Fruit fly (Drosophila melanogaster) whole organism, embryonic: ENCODE results near the gene CG7601.
A peak's percentile ranks its signal among the peaks of the same experiment; 100 is the strongest.

ENCODE experiments used
- ATbp ChIP-seq: fragments of 200-800 bp; sonication (Bioruptor generic); optimal IDR thresholded peaks from 2 replicates; lab custom pipeline; 2017; ENCODE audit warnings: missing biosample characterization, mild to moderate bottlenecking, missing genetic modification characterization, missing genetic modification reagents
- Atf6 ChIP-seq: fragments of 200-800 bp; sonication (Bioruptor generic); IDR thresholded peaks from 2 replicates; pipeline ENCODE4 v1.3.6; 2022; ENCODE audit warnings: missing biosample characterization, missing genetic modification characterization
- BEAF-32 ChIP-seq: fragments of 200-800 bp; sonication (Bioruptor generic); optimal IDR thresholded peaks from 3 replicates; lab custom pipeline; 2017; ENCODE audit warnings: missing biosample characterization, missing genetic modification characterization, mild to moderate bottlenecking, moderate library complexity, missing genetic modification reagents
- Blimp-1 ChIP-seq: fragments of 200-800 bp; sonication (Bioruptor generic); optimal IDR thresholded peaks from 3 replicates; lab custom pipeline; 2018; ENCODE audit warnings: missing biosample characterization, missing genetic modification characterization, mild to moderate bottlenecking, moderate library complexity, missing genetic modification reagents
- CG10321 ChIP-seq: fragments of 200-800 bp; sonication (Bioruptor generic); IDR thresholded peaks from 2 replicates; pipeline ENCODE4 v1.3.6; 2022; ENCODE audit warnings: missing biosample characterization, missing genetic modification characterization
- CG11093 ChIP-seq: fragments of 200-800 bp; sonication (Bioruptor generic); IDR thresholded peaks from 3 replicates; pipeline ENCODE4 v1.3.6; 2022; ENCODE audit warnings: missing biosample characterization, missing genetic modification characterization
- CG12071 ChIP-seq: fragments of 200-800 bp; sonication (Bioruptor generic); optimal IDR thresholded peaks from 3 replicates; lab custom pipeline; 2018; ENCODE audit warnings: missing biosample characterization, mild to moderate bottlenecking, missing genetic modification characterization
- CG12155 ChIP-seq: fragments of 200-800 bp; sonication (Bioruptor generic); optimal IDR thresholded peaks from 3 replicates; lab custom pipeline; 2016; ENCODE audit warnings: missing biosample characterization, missing genetic modification characterization
- CG12659 ChIP-seq: fragments of 200-800 bp; sonication (Bioruptor generic); optimal IDR thresholded peaks from 3 replicates; lab custom pipeline; 2017; ENCODE audit warnings: mild to moderate bottlenecking, missing biosample characterization, missing genetic modification reagents, missing genetic modification characterization
- CG1529 ChIP-seq: fragments of 200-800 bp; sonication (Bioruptor generic); optimal IDR thresholded peaks from 3 replicates; lab custom pipeline; 2018; ENCODE audit warnings: missing biosample characterization, missing genetic modification characterization
- CG1647 ChIP-seq: fragments of 200-800 bp; sonication (Bioruptor generic); optimal IDR thresholded peaks from 3 replicates; lab custom pipeline; 2016; ENCODE audit warnings: missing biosample characterization, missing genetic modification characterization
- CG17385 ChIP-seq: fragments of 200-800 bp; sonication (Bioruptor generic); optimal IDR thresholded peaks from 3 replicates; lab custom pipeline; 2018; ENCODE audit warnings: missing biosample characterization, mild to moderate bottlenecking, missing genetic modification characterization
- CG31441 ChIP-seq: fragments of 200-800 bp; sonication (Bioruptor generic); IDR thresholded peaks from 2 replicates; pipeline ENCODE4 v1.3.6; 2022; ENCODE audit warnings: missing biosample characterization, missing genetic modification characterization
- CG32767 ChIP-seq: fragments of 200-800 bp; sonication (Bioruptor generic); IDR thresholded peaks from 2 replicates; pipeline ENCODE4 v1.3.6; 2022; ENCODE audit warnings: missing biosample characterization, missing genetic modification characterization
- CG3726 ChIP-seq: fragments of 200-800 bp; sonication (Bioruptor generic); IDR thresholded peaks from 3 replicates; pipeline ENCODE4, ENCODE4 v1.3.6; 2022; ENCODE audit warnings: missing biosample characterization, missing genetic modification characterization
- CG3838 ChIP-seq: fragments of 200-800 bp; sonication (Bioruptor generic); optimal IDR thresholded peaks from 3 replicates; lab custom pipeline; 2016; ENCODE audit warnings: missing biosample characterization, missing genetic modification characterization
- CG4424 ChIP-seq: fragments of 200-800 bp; sonication (Bioruptor generic); optimal IDR thresholded peaks from 3 replicates; lab custom pipeline; 2016; ENCODE audit warnings: missing biosample characterization, missing genetic modification characterization
- CG4820 ChIP-seq: fragments of 200-800 bp; sonication (Bioruptor generic); optimal IDR thresholded peaks from 3 replicates; lab custom pipeline; 2016; ENCODE audit warnings: missing biosample characterization, missing genetic modification characterization
- CG6254 ChIP-seq: fragments of 200-800 bp; sonication (Bioruptor generic); optimal IDR thresholded peaks from 3 replicates; lab custom pipeline; 2017; ENCODE audit warnings: mild to moderate bottlenecking, missing biosample characterization, missing genetic modification reagents, missing genetic modification characterization
- CG6791 ChIP-seq: fragments of 200-800 bp; sonication (Bioruptor generic); IDR thresholded peaks from 3 replicates; pipeline ENCODE4 v1.3.6; 2022; ENCODE audit warnings: missing biosample characterization, missing genetic modification characterization; ENCODE audit not compliant: partially characterized antibody
- CG7372 ChIP-seq: fragments of 200-800 bp; sonication (Bioruptor generic); IDR thresholded peaks from 2 replicates; pipeline ENCODE4 v1.3.6; 2022; ENCODE audit warnings: missing biosample characterization, missing genetic modification characterization
- CG7556 ChIP-seq: fragments of 200-800 bp; sonication (Bioruptor generic); optimal IDR thresholded peaks from 2 replicates; lab custom pipeline; 2017; ENCODE audit warnings: missing biosample characterization, mild to moderate bottlenecking, missing genetic modification characterization
- CG7745 ChIP-seq: fragments of 200-800 bp; sonication (Bioruptor generic); optimal IDR thresholded peaks from 2 replicates; lab custom pipeline; 2018; ENCODE audit warnings: missing biosample characterization, mild to moderate bottlenecking, missing genetic modification characterization, moderate library complexity
- CG7786 ChIP-seq: fragments of 200-800 bp; sonication (Bioruptor generic); optimal IDR thresholded peaks from 2 replicates; lab custom pipeline; 2016; ENCODE audit warnings: missing biosample characterization, missing genetic modification characterization
- CG7839 ChIP-seq: fragments of 200-800 bp; sonication (Bioruptor generic); optimal IDR thresholded peaks from 3 replicates; lab custom pipeline; 2018; ENCODE audit warnings: missing biosample characterization, mild to moderate bottlenecking, missing genetic modification characterization, moderate library complexity
- CG8281 ChIP-seq: fragments of 200-800 bp; sonication (Bioruptor generic); optimal IDR thresholded peaks from 2 replicates; lab custom pipeline; 2018; ENCODE audit warnings: missing biosample characterization, mild to moderate bottlenecking, missing genetic modification characterization, moderate library complexity
- CG9797 ChIP-seq: fragments of 200-800 bp; sonication (Bioruptor generic); optimal IDR thresholded peaks from 3 replicates; lab custom pipeline; 2018; ENCODE audit warnings: missing biosample characterization, mild to moderate bottlenecking, missing genetic modification characterization
- D19A ChIP-seq: fragments of 200-800 bp; optimal IDR thresholded peaks from 3 replicates; lab custom pipeline; 2019; ENCODE audit warnings: missing biosample characterization, mild to moderate bottlenecking, missing genetic modification characterization, moderate library complexity
- Dip3 ChIP-seq: fragments of 200-800 bp; sonication (Bioruptor generic); optimal IDR thresholded peaks from 3 replicates; lab custom pipeline; 2016; ENCODE audit warnings: missing biosample characterization, missing genetic modification characterization
- Fer2 ChIP-seq: fragments of 200-800 bp; sonication (Bioruptor generic); optimal IDR thresholded peaks from 2 replicates; lab custom pipeline; 2018; ENCODE audit warnings: missing biosample characterization, mild to moderate bottlenecking, missing genetic modification characterization, moderate library complexity
- GATAe ChIP-seq: fragments of 200-800 bp; sonication (Bioruptor generic); conservative IDR thresholded peaks from 2 replicates; pipeline ENCODE4 v1.3.6; 2022; ENCODE audit warnings: missing biosample characterization, missing genetic modification characterization
- Gug ChIP-seq: fragments of 200-800 bp; sonication (Bioruptor generic); IDR thresholded peaks from 4 replicates; pipeline ENCODE4 v1.3.6; 2022; ENCODE audit warnings: missing biosample characterization, missing genetic modification characterization
- Hand ChIP-seq: fragments of 200-800 bp; sonication (Bioruptor generic); optimal IDR thresholded peaks from 2 replicates; lab custom pipeline; 2017; ENCODE audit warnings: mild to moderate bottlenecking, missing biosample characterization, missing genetic modification reagents, missing genetic modification characterization
- Lim3 ChIP-seq: fragments of 200-800 bp; sonication (Bioruptor generic); IDR thresholded peaks from 2 replicates; pipeline ENCODE4 v1.3.6; 2022; ENCODE audit warnings: missing biosample characterization, missing genetic modification characterization
- Nf-YB ChIP-seq: fragments of 200-800 bp; sonication (Bioruptor generic); optimal IDR thresholded peaks from 3 replicates; lab custom pipeline; 2019; ENCODE audit warnings: missing biosample characterization, mild to moderate bottlenecking, missing genetic modification characterization, moderate library complexity
- NfI ChIP-seq: fragments of 200-800 bp; sonication (Bioruptor generic); optimal IDR thresholded peaks from 3 replicates; lab custom pipeline; 2018; ENCODE audit warnings: missing biosample characterization, mild to moderate bottlenecking, missing genetic modification characterization, moderate library complexity
- Usf ChIP-seq: fragments of 200-800 bp; sonication (Bioruptor generic); optimal IDR thresholded peaks from 2 replicates; lab custom pipeline; 2017; ENCODE audit warnings: missing genotype, missing biosample characterization, missing genetic modification characterization
- Xbp1 ChIP-seq: fragments of 200-800 bp; sonication (Bioruptor generic); optimal IDR thresholded peaks from 3 replicates; lab custom pipeline; 2016; ENCODE audit warnings: missing biosample characterization, mild to moderate bottlenecking, missing genetic modification characterization
- ase ChIP-seq: fragments of 200-800 bp; sonication (Bioruptor generic); IDR thresholded peaks from 3 replicates; pipeline ENCODE4 v1.3.6; 2022; ENCODE audit warnings: missing biosample characterization, missing genetic modification characterization
- bbx ChIP-seq: fragments of 200-800 bp; sonication (Bioruptor generic); IDR thresholded peaks from 2 replicates; pipeline ENCODE4 v1.3.6; 2022; ENCODE audit warnings: missing biosample characterization, missing genetic modification characterization; ENCODE audit not compliant: partially characterized antibody
- cad ChIP-seq: fragments of >200 bp; optimal IDR thresholded peaks from 2 replicates; lab custom pipeline; 2017; ENCODE audit warnings: missing biosample characterization, missing genetic modification characterization
- dan ChIP-seq: fragments of 200-800 bp; sonication (Bioruptor generic); IDR thresholded peaks from 2 replicates; pipeline ENCODE4 v1.3.6; 2022; ENCODE audit warnings: missing biosample characterization, missing genetic modification characterization
- emc ChIP-seq: fragments of 200-800 bp; sonication (Bioruptor generic); optimal IDR thresholded peaks from 2 replicates; lab custom pipeline; 2016; ENCODE audit warnings: missing biosample characterization, missing genetic modification characterization
- ewg ChIP-seq: fragments of 200-800 bp; sonication (Bioruptor generic); optimal IDR thresholded peaks from 3 replicates; lab custom pipeline; 2017; ENCODE audit warnings: mild to moderate bottlenecking, missing biosample characterization, missing genetic modification reagents, missing genetic modification characterization
- kah ChIP-seq: fragments of 200-800 bp; sonication (Bioruptor generic); optimal IDR thresholded peaks from 2 replicates; lab custom pipeline; 2018; ENCODE audit warnings: missing biosample characterization, mild to moderate bottlenecking, missing genetic modification characterization
- oc ChIP-seq: fragments of 200-800 bp; sonication (Bioruptor generic); optimal IDR thresholded peaks from 2 replicates; lab custom pipeline; 2018; ENCODE audit warnings: missing biosample characterization, mild to moderate bottlenecking, missing genetic modification characterization, moderate library complexity
- pita ChIP-seq: fragments of 200-800 bp; sonication (Bioruptor generic); optimal IDR thresholded peaks from 2 replicates; lab custom pipeline; 2017; ENCODE audit warnings: missing biosample characterization, mild to moderate bottlenecking, missing genetic modification characterization
- psq ChIP-seq: fragments of 200-800 bp; sonication (Bioruptor generic); optimal IDR thresholded peaks from 2 replicates; lab custom pipeline; 2017; ENCODE audit warnings: missing biosample characterization, missing genetic modification characterization
- sima ChIP-seq: fragments of 200-800 bp; sonication (Bioruptor generic); optimal IDR thresholded peaks from 2 replicates; lab custom pipeline; 2016; ENCODE audit warnings: missing biosample characterization, missing genetic modification characterization
- trh ChIP-seq: fragments of 200-800 bp; sonication (Bioruptor generic); optimal IDR thresholded peaks from 2 replicates; lab custom pipeline; 2016; ENCODE audit warnings: missing biosample characterization, missing genetic modification characterization
- zf30C ChIP-seq: fragments of 200-800 bp; sonication (Bioruptor generic); optimal IDR thresholded peaks from 3 replicates; lab custom pipeline; 2018; ENCODE audit warnings: missing biosample characterization, mild to moderate bottlenecking, missing genetic modification characterization

The CG7601 gene

dm6 chr3R:29772795-29773331 is 36.3 kb upstream of the CG7601 start (continued):
- TF ChIP-seq psq (peak; percentile 76), D19A (tag; lab: Kevin White, UChicago) (peak; percentile 19), Hand (GFP tag; lab: Kevin White, UChicago) (peak; percentile 75), CG31441 (GFP tag; lab: Robert Waterston, UW) (no peak), dan (no peak), ase (GFP tag; lab: Robert Waterston, UW) (no peak), CG6791 (GFP tag; lab: Robert Waterston, UW) (no peak; the same call in 2 of the 3 replicates), NfI (GFP tag; lab: Kevin White, UChicago) (no peak), CG8281 (no peak), CG3838 (no peak), pita (GFP tag; lab: Kevin White, UChicago) (no peak), CG7745 (tag; lab: Kevin White, UChicago) (no peak), Atf6 (GFP tag; lab: Robert Waterston, UW) (peak; percentile 69), CG4424 (GFP tag; lab: Kevin White, UChicago) (no peak), CG12155 (GFP tag; lab: Kevin White, UChicago) (no peak), kah (GFP tag; lab: Kevin White, UChicago) (peak; percentile 52), CG17385 (GFP tag; lab: Kevin White, UChicago) (peak; percentile 23), CG1647 (GFP tag; lab: Kevin White, UChicago) (no peak), CG11093 (GFP tag; lab: Robert Waterston, UW) (no peak), Nf-YB (peak; percentile 44), CG4820 (GFP tag; lab: Kevin White, UChicago) (no peak), BEAF-32 (GFP tag; lab: Kevin White, UChicago) (no peak), bbx (GFP tag; lab: Robert Waterston, UW) (peak; percentile 60; the same call in 1 of the 2 replicates), sima (GFP tag; lab: Kevin White, UChicago) (no peak), Lim3 (GFP tag; lab: Robert Waterston, UW) (no peak), ewg (GFP tag; lab: Kevin White, UChicago) (no peak), CG3726 (GFP tag; lab: Robert Waterston, UW) (no peak), Blimp-1 (GFP tag; lab: Kevin White, UChicago) (peak; percentile 62), emc (GFP tag; lab: Kevin White, UChicago) (no peak), Dip3 (GFP tag; lab: Kevin White, UChicago) (no peak), CG7556 (GFP tag; lab: Kevin White, UChicago) (no peak), Gug (no peak), CG7786 (GFP tag; lab: Kevin White, UChicago) (no peak), zf30C (GFP tag; lab: Kevin White, UChicago) (no peak), CG6254 (peak; percentile 23), Fer2 (tag; lab: Kevin White, UChicago) (no peak), oc (tag; lab: Kevin White, UChicago) (peak; percentile 61), CG12659 (GFP tag; lab: Kevin White, UChicago) (peak; percentile 17), CG10321 (peak; percentile 88), trh (GFP tag; lab: Kevin White, UChicago) (no peak), CG9797 (GFP tag; lab: Kevin White, UChicago) (no peak), CG7372 (GFP tag; lab: Robert Waterston, UW) (no peak), Xbp1 (GFP tag; lab: Kevin White, UChicago) (no peak), ATbp (GFP tag; lab: Kevin White, UChicago) (peak; percentile 10), CG32767 (GFP tag; lab: Robert Waterston, UW) (no peak; the same call in 1 of the 2 replicates), CG1529 (GFP tag; lab: Kevin White, UChicago) (no peak), GATAe (GFP tag; lab: Robert Waterston, UW) (peak; percentile 38), CG7839 (no peak), cad (GFP tag; lab: Kevin White, UChicago) (no peak), Usf (no peak), CG12071 (GFP tag; lab: Kevin White, UChicago) (peak; percentile 40)
